Fruit fly (Drosophila melanogaster) whole organism, prepupa: ENCODE results near the gene MsrA.

ENCODE experiments used
- Blimp-1 ChIP-seq: fragments of 200-800 bp; sonication (Bioruptor generic); optimal IDR thresholded peaks from 3 replicates; lab custom pipeline; 2017; ENCODE audit warnings: missing biosample characterization, missing genetic modification characterization, mild to moderate bottlenecking, moderate library complexity, missing genetic modification reagents
- CG10669 ChIP-seq: fragments of 200-800 bp; sonication (Bioruptor generic); optimal IDR thresholded peaks from 3 replicates; lab custom pipeline; 2018; ENCODE audit warnings: missing biosample characterization, mild to moderate bottlenecking, missing genetic modification characterization, moderate library complexity
- CG11294 ChIP-seq: fragments of 200-800 bp; sonication (Bioruptor generic); IDR thresholded peaks from 2 replicates; pipeline ENCODE4 v1.3.6; 2022; ENCODE audit warnings: missing biosample characterization, missing genetic modification characterization
- CG11762 ChIP-seq: fragments of 200-800 bp; sonication (Bioruptor generic); optimal IDR thresholded peaks from 3 replicates; lab custom pipeline; 2016; ENCODE audit warnings: missing biosample characterization, missing genetic modification characterization; ENCODE audit not compliant: insufficient read depth
- CG11902 ChIP-seq: fragments of 200-800 bp; sonication (Bioruptor generic); optimal IDR thresholded peaks from 3 replicates; lab custom pipeline; 2016; ENCODE audit warnings: missing biosample characterization, missing genetic modification characterization
- CG1621 ChIP-seq: fragments of 200-800 bp; sonication (Bioruptor generic); optimal IDR thresholded peaks from 3 replicates; lab custom pipeline; 2018; ENCODE audit warnings: missing biosample characterization, mild to moderate bottlenecking, missing genetic modification characterization
- CG16779 ChIP-seq: fragments of 200-800 bp; sonication (Bioruptor generic); optimal IDR thresholded peaks from 3 replicates; lab custom pipeline; 2017; ENCODE audit warnings: missing biosample characterization, mild to moderate bottlenecking, missing genetic modification characterization
- CG31627 ChIP-seq: fragments of 200-800 bp; sonication (Bioruptor generic); optimal IDR thresholded peaks from 3 replicates; lab custom pipeline; 2016; ENCODE audit warnings: missing biosample characterization, missing genetic modification characterization
- CG34406 ChIP-seq: fragments of 200-800 bp; sonication (Bioruptor generic); optimal IDR thresholded peaks from 3 replicates; lab custom pipeline; 2016; ENCODE audit warnings: missing biosample characterization, missing genetic modification characterization
- CG3919 ChIP-seq: fragments of 200-800 bp; sonication (Bioruptor generic); optimal IDR thresholded peaks from 3 replicates; lab custom pipeline; 2016; ENCODE audit warnings: missing biosample characterization, missing genetic modification characterization
- CG4318 ChIP-seq: fragments of 200-800 bp; sonication (Bioruptor generic); optimal IDR thresholded peaks from 3 replicates; lab custom pipeline; 2017; ENCODE audit warnings: missing biosample characterization, mild to moderate bottlenecking, missing genetic modification characterization
- CG6276 ChIP-seq: fragments of 200-800 bp; sonication (Bioruptor generic); optimal IDR thresholded peaks from 2 replicates; lab custom pipeline; 2017; ENCODE audit warnings: missing biosample characterization, mild to moderate bottlenecking, missing genetic modification characterization
- CG6808 ChIP-seq: fragments of 200-800 bp; sonication (Bioruptor generic); optimal IDR thresholded peaks from 3 replicates; lab custom pipeline; 2017; ENCODE audit warnings: missing biosample characterization, missing genetic modification characterization, mild to moderate bottlenecking, moderate library complexity, missing genetic modification reagents
- CG6854 ChIP-seq: fragments of 200-800 bp; sonication (Bioruptor generic); optimal IDR thresholded peaks from 2 replicates; lab custom pipeline; 2017; ENCODE audit warnings: missing biosample characterization, mild to moderate bottlenecking, missing genetic modification characterization
- CG7368 ChIP-seq: fragments of 200-800 bp; sonication (Bioruptor generic); optimal IDR thresholded peaks from 3 replicates; lab custom pipeline; 2016; ENCODE audit warnings: missing biosample characterization, missing genetic modification characterization
- CG8119 ChIP-seq: fragments of 200-800 bp; sonication (Bioruptor generic); IDR thresholded peaks from 3 replicates; pipeline ENCODE4 v1.3.6; 2022; ENCODE audit warnings: missing biosample characterization, missing genetic modification characterization
- CG8319 ChIP-seq: fragments of 200-800 bp; sonication (Bioruptor generic); optimal IDR thresholded peaks from 3 replicates; lab custom pipeline; 2016; ENCODE audit warnings: missing biosample characterization, missing genetic modification characterization
- CG8632 ChIP-seq: fragments of 200-800 bp; sonication (Bioruptor generic); optimal IDR thresholded peaks from 3 replicates; lab custom pipeline; 2016; ENCODE audit warnings: missing biosample characterization, missing genetic modification characterization
- Eip75B ChIP-seq: fragments of 200-800 bp; sonication (Bioruptor generic); optimal IDR thresholded peaks from 3 replicates; lab custom pipeline; 2016; ENCODE audit warnings: missing biosample characterization, missing genetic modification characterization
- Eip78C ChIP-seq: fragments of 200-800 bp; sonication (Bioruptor generic); peaks from one replicate; lab custom pipeline; 2016; ENCODE audit warnings: missing biosample characterization, missing genetic modification characterization
- Ets96B ChIP-seq: fragments of 200-800 bp; optimal IDR thresholded peaks from 2 replicates; lab custom pipeline; 2019; ENCODE audit warnings: missing biosample characterization, mild to moderate bottlenecking, missing genetic modification characterization, moderate library complexity
- Hr38 ChIP-seq: sonication (Bioruptor generic); optimal IDR thresholded peaks from 2 replicates; lab custom pipeline; 2016; ENCODE audit warnings: missing biosample characterization, missing genetic modification characterization
- Hr39 ChIP-seq: fragments of 200-800 bp; sonication (Bioruptor generic); optimal IDR thresholded peaks from 2 replicates; lab custom pipeline; 2016; ENCODE audit warnings: missing biosample characterization, missing genetic modification characterization
- Lpt ChIP-seq: fragments of 200-800 bp; sonication (Bioruptor generic); optimal IDR thresholded peaks from 3 replicates; lab custom pipeline; 2016; ENCODE audit warnings: missing biosample characterization, missing genetic modification characterization
- OdsH ChIP-seq: fragments of 200-800 bp; sonication (Bioruptor generic); optimal IDR thresholded peaks from 3 replicates; lab custom pipeline; 2016; ENCODE audit warnings: missing biosample characterization, missing genetic modification characterization
- Smox ChIP-seq: fragments of 200-800 bp; sonication (Bioruptor generic); optimal IDR thresholded peaks from 3 replicates; lab custom pipeline; 2016; ENCODE audit warnings: missing biosample characterization, missing genetic modification characterization
- Sox102F ChIP-seq: fragments of 200-800 bp; sonication (Bioruptor generic); optimal IDR thresholded peaks from 2 replicates; lab custom pipeline; 2016; ENCODE audit warnings: missing biosample characterization, mild to moderate bottlenecking, missing genetic modification characterization
- Sox14 ChIP-seq: fragments of 200-800 bp; sonication (Bioruptor generic); optimal IDR thresholded peaks from 3 replicates; lab custom pipeline; 2016; ENCODE audit warnings: missing biosample characterization, missing genetic modification characterization
- Sox15 ChIP-seq: fragments of 200-800 bp; sonication (Bioruptor generic); optimal IDR thresholded peaks from 3 replicates; lab custom pipeline; 2016; ENCODE audit warnings: missing biosample characterization, missing genetic modification characterization
- achi ChIP-seq: fragments of 200-800 bp; sonication (Bioruptor generic); optimal IDR thresholded peaks from 3 replicates; lab custom pipeline; 2016; ENCODE audit warnings: missing biosample characterization, missing genetic modification characterization
- acj6 ChIP-seq: fragments of 200-800 bp; sonication (Bioruptor generic); optimal IDR thresholded peaks from 3 replicates; lab custom pipeline; 2016; ENCODE audit warnings: missing biosample characterization, missing genetic modification characterization
- fd59A ChIP-seq: fragments of 200-800 bp; sonication (Bioruptor generic); optimal IDR thresholded peaks from 2 replicates; lab custom pipeline; 2017; ENCODE audit warnings: missing biosample characterization, mild to moderate bottlenecking, missing genetic modification characterization, missing genetic modification reagents
- fd85E ChIP-seq: fragments of 200-800 bp; sonication (Bioruptor generic); optimal IDR thresholded peaks from 3 replicates; lab custom pipeline; 2016; ENCODE audit warnings: missing biosample characterization, missing genetic modification characterization
- lz ChIP-seq: fragments of 200-800 bp; sonication (Bioruptor generic); optimal IDR thresholded peaks from 3 replicates; lab custom pipeline; 2016; ENCODE audit warnings: missing biosample characterization, missing genetic modification characterization
- net ChIP-seq: fragments of 200-800 bp; sonication (Bioruptor generic); optimal IDR thresholded peaks from 3 replicates; lab custom pipeline; 2016; ENCODE audit warnings: missing biosample characterization, missing genetic modification characterization
- pdm3 ChIP-seq: fragments of 200-800 bp; sonication (Bioruptor generic); optimal IDR thresholded peaks from 3 replicates; lab custom pipeline; 2016; ENCODE audit warnings: missing biosample characterization, missing genetic modification characterization
- spab ChIP-seq: fragments of 200-800 bp; sonication (Bioruptor generic); optimal IDR thresholded peaks from 2 replicates; lab custom pipeline; 2017; ENCODE audit warnings: missing biosample characterization, mild to moderate bottlenecking, missing genetic modification characterization, missing genetic modification reagents
- svp ChIP-seq: fragments of 200-800 bp; sonication (Bioruptor generic); peaks from one replicate; lab custom pipeline; 2016; ENCODE audit warnings: missing biosample characterization, missing genetic modification characterization
- topi ChIP-seq: fragments of 200-800 bp; sonication (Bioruptor generic); optimal IDR thresholded peaks from 3 replicates; lab custom pipeline; 2016; ENCODE audit warnings: missing biosample characterization, missing genetic modification characterization
- vri ChIP-seq: fragments of 200-800 bp; sonication (Bioruptor generic); optimal IDR thresholded peaks from 3 replicates; lab custom pipeline; 2016; ENCODE audit warnings: missing biosample characterization, mild to moderate bottlenecking, missing genetic modification characterization

The MsrA gene

dm6 chr3L:15544455-15545415 lies 33.9 kb downstream of the MsrA start (continued):
- TF ChIP-seq CG6854 (GFP tag; lab: Kevin White, UChicago): peak; percentile 39
- peak; percentile 12 for TF ChIP-seq Eip75B
- TF ChIP-seq CG1621 (tag; lab: Kevin White, UChicago): no peak
- peak; percentile 35 for TF ChIP-seq Sox14 (GFP tag; lab: Kevin White, UChicago)
- peak; percentile 53 for TF ChIP-seq lz (GFP tag; lab: Kevin White, UChicago)
- TF ChIP-seq CG3919 (GFP tag; lab: Kevin White, UChicago): peak; percentile 6
- TF ChIP-seq CG6808 (GFP tag; lab: Kevin White, UChicago): no peak
- no peak for TF ChIP-seq Hr38 (GFP tag; lab: Kevin White, UChicago)
- peak; percentile 19 for TF ChIP-seq CG34406
- no peak for TF ChIP-seq CG8319 (GFP tag; lab: Kevin White, UChicago)
- peak; percentile 46 for TF ChIP-seq Smox (GFP tag; lab: Kevin White, UChicago)
- TF ChIP-seq CG7368 (GFP tag; lab: Kevin White, UChicago): no peak
- TF ChIP-seq fd59A: no peak
- peak; percentile 39 for TF ChIP-seq Sox102F (GFP tag; lab: Kevin White, UChicago)
- peak; percentile 37 for TF ChIP-seq acj6
- TF ChIP-seq CG11902: no peak
- no peak for TF ChIP-seq CG8632 (GFP tag; lab: Kevin White, UChicago)
- TF ChIP-seq CG8119 (GFP tag; lab: Robert Waterston, UW): no peak
- TF ChIP-seq CG31627 (GFP tag; lab: Kevin White, UChicago): peak; percentile 47
- TF ChIP-seq CG4318 (GFP tag; lab: Kevin White, UChicago): peak; percentile 50
- no peak for TF ChIP-seq net (GFP tag; lab: Kevin White, UChicago)
- peak; percentile 36 for TF ChIP-seq Blimp-1
- TF ChIP-seq CG11762 (GFP tag; lab: Kevin White, UChicago): no peak
- peak; percentile 59 for TF ChIP-seq Eip78C (GFP tag; lab: Kevin White, UChicago)
- TF ChIP-seq CG6276: no peak
- no peak for TF ChIP-seq CG11294 (GFP tag; lab: Robert Waterston, UW)
- no peak for TF ChIP-seq CG16779 (tag; lab: Kevin White, UChicago)
- no peak for TF ChIP-seq CG10669
- TF ChIP-seq topi (GFP tag; lab: Kevin White, UChicago): peak; percentile 57
- no peak for TF ChIP-seq fd85E (GFP tag; lab: Kevin White, UChicago)
- TF ChIP-seq pdm3 (GFP tag; lab: Kevin White, UChicago): peak; percentile 7
- TF ChIP-seq svp: peak; percentile 78
- TF ChIP-seq spab (GFP tag; lab: Kevin White, UChicago): no peak
- TF ChIP-seq OdsH (GFP tag; lab: Kevin White, UChicago): peak; percentile 33
- no peak for TF ChIP-seq Ets96B
- TF ChIP-seq achi (GFP tag; lab: Kevin White, UChicago): no peak
- no peak for TF ChIP-seq Sox15 (GFP tag; lab: Kevin White, UChicago)

dm6 chr3L:15547187-15547790 lies 36.4 kb downstream of the MsrA start:
- no peak for TF ChIP-seq svp
- no peak for TF ChIP-seq Hr39
- TF ChIP-seq net (GFP tag; lab: Kevin White, UChicago): no peak
- no peak for TF ChIP-seq Lpt (GFP tag; lab: Kevin White, UChicago)
- TF ChIP-seq vri (GFP tag; lab: Kevin White, UChicago): peak; percentile 94
- no peak for TF ChIP-seq CG3919 (GFP tag; lab: Kevin White, UChicago)
